Fruit fly (Drosophila melanogaster) whole organism, prepupa: Measurements from ENCODE around the gene CG15034.

Source experiments
- CG10631 ChIP-seq: fragments of 200-800 bp; sonication (Bioruptor generic); optimal IDR thresholded peaks from 2 replicates; lab custom pipeline; 2016; ENCODE audit warnings: missing biosample characterization, missing genetic modification characterization
- CG10669 ChIP-seq: fragments of 200-800 bp; sonication (Bioruptor generic); optimal IDR thresholded peaks from 3 replicates; lab custom pipeline; 2018; ENCODE audit warnings: missing biosample characterization, mild to moderate bottlenecking, missing genetic modification characterization, moderate library complexity
- CG11294 ChIP-seq: fragments of 200-800 bp; sonication (Bioruptor generic); IDR thresholded peaks from 2 replicates; pipeline ENCODE4 v1.3.6; 2022; ENCODE audit warnings: missing biosample characterization, missing genetic modification characterization
- CG11902 ChIP-seq: fragments of 200-800 bp; sonication (Bioruptor generic); optimal IDR thresholded peaks from 3 replicates; lab custom pipeline; 2016; ENCODE audit warnings: missing biosample characterization, missing genetic modification characterization
- CG15336 ChIP-seq: fragments of 200-800 bp; sonication (Bioruptor generic); IDR thresholded peaks from 2 replicates; pipeline ENCODE4 v1.3.6; 2022; ENCODE audit warnings: missing biosample characterization, missing genetic modification characterization
- CG16779 ChIP-seq: fragments of 200-800 bp; sonication (Bioruptor generic); optimal IDR thresholded peaks from 3 replicates; lab custom pipeline; 2017; ENCODE audit warnings: missing biosample characterization, mild to moderate bottlenecking, missing genetic modification characterization
- CG3032 ChIP-seq: fragments of 200-800 bp; optimal IDR thresholded peaks from 2 replicates; lab custom pipeline; 2019; ENCODE audit warnings: missing biosample characterization, mild to moderate bottlenecking, missing genetic modification characterization, moderate library complexity
- CG34406 ChIP-seq: fragments of 200-800 bp; sonication (Bioruptor generic); optimal IDR thresholded peaks from 3 replicates; lab custom pipeline; 2016; ENCODE audit warnings: missing biosample characterization, missing genetic modification characterization
- CG3919 ChIP-seq: fragments of 200-800 bp; sonication (Bioruptor generic); optimal IDR thresholded peaks from 3 replicates; lab custom pipeline; 2016; ENCODE audit warnings: missing biosample characterization, missing genetic modification characterization
- CG4318 ChIP-seq: fragments of 200-800 bp; sonication (Bioruptor generic); optimal IDR thresholded peaks from 3 replicates; lab custom pipeline; 2017; ENCODE audit warnings: missing biosample characterization, mild to moderate bottlenecking, missing genetic modification characterization
- CG6163 ChIP-seq: fragments of 200-800 bp; sonication (Bioruptor generic); IDR thresholded peaks from 3 replicates; pipeline ENCODE4 v1.3.6; 2022; ENCODE audit warnings: missing biosample characterization, missing genetic modification characterization
- CG6276 ChIP-seq: fragments of 200-800 bp; sonication (Bioruptor generic); optimal IDR thresholded peaks from 2 replicates; lab custom pipeline; 2017; ENCODE audit warnings: missing biosample characterization, mild to moderate bottlenecking, missing genetic modification characterization
- CG6808 ChIP-seq: fragments of 200-800 bp; sonication (Bioruptor generic); optimal IDR thresholded peaks from 3 replicates; lab custom pipeline; 2017; ENCODE audit warnings: missing biosample characterization, missing genetic modification characterization, mild to moderate bottlenecking, moderate library complexity, missing genetic modification reagents
- CG6854 ChIP-seq: fragments of 200-800 bp; sonication (Bioruptor generic); optimal IDR thresholded peaks from 2 replicates; lab custom pipeline; 2017; ENCODE audit warnings: missing biosample characterization, mild to moderate bottlenecking, missing genetic modification characterization
- CG8119 ChIP-seq: fragments of 200-800 bp; sonication (Bioruptor generic); IDR thresholded peaks from 3 replicates; pipeline ENCODE4 v1.3.6; 2022; ENCODE audit warnings: missing biosample characterization, missing genetic modification characterization
- CG8632 ChIP-seq: fragments of 200-800 bp; sonication (Bioruptor generic); optimal IDR thresholded peaks from 3 replicates; lab custom pipeline; 2016; ENCODE audit warnings: missing biosample characterization, missing genetic modification characterization
- CG9139 ChIP-seq: fragments of 200-800 bp; sonication (Bioruptor generic); optimal IDR thresholded peaks from 3 replicates; lab custom pipeline; 2017; ENCODE audit warnings: missing biosample characterization, mild to moderate bottlenecking, missing genetic modification characterization
- Eip75B ChIP-seq: fragments of 200-800 bp; sonication (Bioruptor generic); optimal IDR thresholded peaks from 3 replicates; lab custom pipeline; 2016; ENCODE audit warnings: missing biosample characterization, missing genetic modification characterization
- Eip78C ChIP-seq: fragments of 200-800 bp; sonication (Bioruptor generic); peaks from one replicate; lab custom pipeline; 2016; ENCODE audit warnings: missing biosample characterization, missing genetic modification characterization
- Eip93F ChIP-seq: fragments of 200-800 bp; sonication (Bioruptor generic); optimal IDR thresholded peaks from 2 replicates; lab custom pipeline; 2016; ENCODE audit warnings: missing biosample characterization, mild to moderate bottlenecking, missing genetic modification characterization
- Ets21C ChIP-seq: fragments of 200-800 bp; sonication (Bioruptor generic); optimal IDR thresholded peaks from 3 replicates; lab custom pipeline; 2016; ENCODE audit warnings: missing biosample characterization, missing genetic modification characterization
- Ets96B ChIP-seq: fragments of 200-800 bp; optimal IDR thresholded peaks from 2 replicates; lab custom pipeline; 2019; ENCODE audit warnings: missing biosample characterization, mild to moderate bottlenecking, missing genetic modification characterization, moderate library complexity
- Gug ChIP-seq: fragments of 200-800 bp; sonication (Bioruptor generic); IDR thresholded peaks from 2 replicates; pipeline ENCODE4 v1.3.6; 2022; ENCODE audit warnings: missing biosample characterization, missing genetic modification characterization
- Hr38 ChIP-seq: sonication (Bioruptor generic); optimal IDR thresholded peaks from 2 replicates; lab custom pipeline; 2016; ENCODE audit warnings: missing biosample characterization, missing genetic modification characterization
- Hr39 ChIP-seq: fragments of 200-800 bp; sonication (Bioruptor generic); optimal IDR thresholded peaks from 2 replicates; lab custom pipeline; 2016; ENCODE audit warnings: missing biosample characterization, missing genetic modification characterization
- Hr4 ChIP-seq: fragments of 200-800 bp; sonication (Bioruptor generic); optimal IDR thresholded peaks from 3 replicates; lab custom pipeline; 2016; ENCODE audit warnings: missing biosample characterization, missing genetic modification characterization
- Met ChIP-seq: fragments of 200-800 bp; sonication (Bioruptor generic); optimal IDR thresholded peaks from 3 replicates; lab custom pipeline; 2016; ENCODE audit warnings: missing biosample characterization, missing genetic modification characterization
- OdsH ChIP-seq: fragments of 200-800 bp; sonication (Bioruptor generic); optimal IDR thresholded peaks from 3 replicates; lab custom pipeline; 2016; ENCODE audit warnings: missing biosample characterization, missing genetic modification characterization
- Sox15 ChIP-seq: fragments of 200-800 bp; sonication (Bioruptor generic); optimal IDR thresholded peaks from 3 replicates; lab custom pipeline; 2016; ENCODE audit warnings: missing biosample characterization, missing genetic modification characterization
- achi ChIP-seq: fragments of 200-800 bp; sonication (Bioruptor generic); optimal IDR thresholded peaks from 3 replicates; lab custom pipeline; 2016; ENCODE audit warnings: missing biosample characterization, missing genetic modification characterization
- acj6 ChIP-seq: fragments of 200-800 bp; sonication (Bioruptor generic); optimal IDR thresholded peaks from 3 replicates; lab custom pipeline; 2016; ENCODE audit warnings: missing biosample characterization, missing genetic modification characterization
- cyc ChIP-seq: fragments of 200-800 bp; sonication (Bioruptor generic); optimal IDR thresholded peaks from 3 replicates; lab custom pipeline; 2016; ENCODE audit warnings: missing biosample characterization, missing genetic modification characterization
- dsx ChIP-seq: fragments of 200-800 bp; optimal IDR thresholded peaks from 3 replicates; lab custom pipeline; 2019; ENCODE audit warnings: missing biosample characterization, mild to moderate bottlenecking, missing genetic modification characterization, moderate library complexity; ENCODE audit not compliant: poor library complexity, severe bottlenecking
- eg ChIP-seq: fragments of 200-800 bp; sonication (Bioruptor generic); IDR thresholded peaks from 3 replicates; pipeline ENCODE4 v1.3.6; 2022; ENCODE audit warnings: missing biosample characterization, missing genetic modification characterization
- esn ChIP-seq: fragments of 200-800 bp; sonication (Bioruptor generic); optimal IDR thresholded peaks from 2 replicates; lab custom pipeline; 2016; ENCODE audit warnings: missing biosample characterization, mild to moderate bottlenecking, missing genetic modification characterization, moderate library complexity
- fkh ChIP-seq: fragments of 200-800 bp; sonication (Bioruptor generic); optimal IDR thresholded peaks from 3 replicates; lab custom pipeline; 2017; ENCODE audit warnings: missing biosample characterization, mild to moderate bottlenecking, missing genetic modification characterization, moderate library complexity
- lz ChIP-seq: fragments of 200-800 bp; sonication (Bioruptor generic); optimal IDR thresholded peaks from 3 replicates; lab custom pipeline; 2016; ENCODE audit warnings: missing biosample characterization, missing genetic modification characterization
- net ChIP-seq: fragments of 200-800 bp; sonication (Bioruptor generic); optimal IDR thresholded peaks from 3 replicates; lab custom pipeline; 2016; ENCODE audit warnings: missing biosample characterization, missing genetic modification characterization
- pdm3 ChIP-seq: fragments of 200-800 bp; sonication (Bioruptor generic); optimal IDR thresholded peaks from 3 replicates; lab custom pipeline; 2016; ENCODE audit warnings: missing biosample characterization, missing genetic modification characterization
- salr ChIP-seq, 2 experiments: fragments of 200-800 bp; sonication (Bioruptor generic); optimal IDR thresholded peaks; 3 replicates each; lab custom pipeline; 2016 to 2018; ENCODE audit warnings: missing biosample characterization in 2 of 2, missing genetic modification characterization in 2 of 2, mild to moderate bottlenecking in 1 of 2
- spab ChIP-seq: fragments of 200-800 bp; sonication (Bioruptor generic); optimal IDR thresholded peaks from 2 replicates; lab custom pipeline; 2017; ENCODE audit warnings: missing biosample characterization, mild to moderate bottlenecking, missing genetic modification characterization, missing genetic modification reagents
- ss ChIP-seq, 2 experiments: fragments of 200-800 bp; sonication (Bioruptor generic); optimal IDR thresholded peaks; 2 replicates in 1 of 2; 3 replicates in 1 of 2; lab custom pipeline; 2017 to 2018; ENCODE audit warnings: mild to moderate bottlenecking in 2 of 2, missing biosample characterization in 2 of 2, missing genetic modification characterization in 2 of 2, moderate library complexity in 1 of 2
- svp ChIP-seq: fragments of 200-800 bp; sonication (Bioruptor generic); peaks from one replicate; lab custom pipeline; 2016; ENCODE audit warnings: missing biosample characterization, missing genetic modification characterization
- vri ChIP-seq: fragments of 200-800 bp; sonication (Bioruptor generic); optimal IDR thresholded peaks from 3 replicates; lab custom pipeline; 2016; ENCODE audit warnings: missing biosample characterization, mild to moderate bottlenecking, missing genetic modification characterization

CG15034 gene

DNA sequence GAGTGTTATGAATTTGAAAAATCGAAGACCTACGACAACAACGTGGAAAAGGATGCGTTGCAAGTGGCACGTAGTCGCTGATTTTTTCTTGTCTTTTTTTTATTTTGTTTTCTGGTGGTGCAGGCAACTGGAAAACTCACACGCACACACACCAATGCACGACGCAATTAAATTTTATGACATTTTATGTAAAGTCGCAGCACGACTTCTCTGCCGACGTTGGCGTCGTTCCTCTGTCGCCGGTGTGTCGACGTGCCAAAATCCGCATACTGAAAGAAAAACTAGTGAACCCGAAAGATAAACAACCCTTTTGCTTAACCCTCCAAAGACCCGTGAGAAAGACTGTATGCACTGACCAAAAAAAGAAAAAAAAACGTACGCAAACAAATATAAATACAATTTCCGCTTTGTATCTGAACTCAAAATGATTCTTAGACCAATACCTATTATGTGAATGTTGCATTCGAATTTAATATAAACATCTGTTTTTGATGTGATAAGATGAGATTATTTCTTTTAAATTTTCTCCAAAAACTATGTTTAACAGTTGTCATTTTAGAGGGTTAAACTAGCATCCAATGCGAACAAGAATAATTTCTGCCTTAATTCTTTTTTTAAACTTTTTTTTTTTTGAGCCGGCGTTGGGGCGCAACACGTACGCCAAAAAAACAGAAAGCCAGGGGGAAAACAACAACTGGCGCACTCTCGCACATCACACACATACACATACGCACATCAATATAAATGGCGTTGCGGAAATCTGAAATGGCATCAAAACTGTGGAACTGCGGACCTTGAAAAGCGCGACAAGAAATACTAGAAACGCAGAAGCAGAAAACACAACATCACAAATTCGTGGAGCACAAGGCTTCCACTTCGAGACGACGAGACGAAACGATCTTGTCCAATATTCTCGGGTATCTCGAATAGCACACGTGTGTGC is 13.2 kb downstream of the CG15034 start (continued):
- TF ChIP-seq vri (GFP tag; lab: Kevin White, UChicago) (peak; percentile 6), CG9139 (peak; percentile 72), Eip75B (peak; percentile 84), CG6808 (GFP tag; lab: Kevin White, UChicago) (peak; percentile 84), achi (GFP tag; lab: Kevin White, UChicago) (peak; percentile 79), ss (GFP tag; optimal IDR thresholded peaks at IDR 0.05; lab: Kevin White, UChicago) (peak; percentile 60 to 86), cyc (GFP tag; lab: Kevin White, UChicago) (peak; percentile 67), CG15336 (GFP tag; lab: Robert Waterston, UW) (peak; percentile 53; the same call in 1 of the 2 replicates), CG8119 (peak; percentile 58), esn (GFP tag; lab: Kevin White, UChicago) (peak; percentile 77), spab (GFP tag; lab: Kevin White, UChicago) (peak; percentile 74), Ets96B (tag; lab: Kevin White, UChicago) (peak; percentile 68), eg (peak; percentile 48; the same call in 1 of the 3 replicates)

DNA sequence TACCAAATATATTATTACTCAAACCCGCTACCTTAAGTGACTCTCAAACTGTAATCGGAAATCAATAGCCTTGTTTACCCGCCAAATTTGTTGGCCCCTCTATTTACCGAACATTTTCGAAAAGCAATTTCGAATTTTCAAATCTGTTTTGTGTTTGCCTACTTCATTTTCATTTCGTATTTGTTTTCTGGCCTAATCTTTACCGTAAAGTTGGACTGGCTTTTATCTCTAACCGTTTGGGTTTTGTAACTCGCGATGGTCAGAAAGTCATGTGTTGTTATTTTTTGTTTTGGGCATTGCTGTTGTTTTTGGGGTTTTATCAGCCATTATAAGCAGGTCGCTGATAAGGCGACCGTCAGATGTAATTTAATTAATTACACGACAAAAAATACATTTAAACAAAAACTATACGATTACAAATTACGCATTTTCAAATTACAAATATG is 14.0 kb downstream of the CG15034 start:
- TF ChIP-seq svp (GFP tag; lab: Kevin White, UChicago), result peak; percentile 21
- TF ChIP-seq CG11902 (GFP tag; lab: Kevin White, UChicago), result no peak
- TF ChIP-seq fkh, result peak; percentile 90

DNA sequence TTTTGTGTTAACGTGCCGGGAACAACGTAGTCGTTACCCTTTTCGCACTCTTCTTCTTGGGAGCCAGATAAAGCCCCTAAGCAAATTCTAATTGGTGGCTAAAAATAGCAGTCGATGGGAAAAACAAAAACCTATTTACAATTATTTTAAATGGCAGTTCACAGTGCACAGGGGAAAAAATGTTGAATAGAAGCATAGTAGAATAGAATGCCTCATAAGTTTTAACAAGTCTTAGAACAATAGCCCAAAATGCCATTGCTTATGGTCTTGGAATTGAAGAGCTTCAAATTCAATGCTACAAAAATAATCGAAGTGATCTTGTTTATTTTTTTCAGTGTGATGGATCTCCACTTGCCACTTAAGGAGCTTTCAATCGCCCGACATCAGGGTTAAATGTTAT is 14.8 kb downstream of the CG15034 start:
- peak; percentile 28 for TF ChIP-seq Hr4 (GFP tag; lab: Kevin White, UChicago)
- TF ChIP-seq CG4318, result no peak
- TF ChIP-seq Ets21C (GFP tag; lab: Kevin White, UChicago), result no peak
- TF ChIP-seq lz (GFP tag; lab: Kevin White, UChicago), result no peak
- no peak for TF ChIP-seq Sox15 (GFP tag; lab: Kevin White, UChicago)
- TF ChIP-seq eg, result no peak
- no peak for TF ChIP-seq CG6276 (GFP tag; lab: Kevin White, UChicago)
- no peak for TF ChIP-seq CG3032 (tag; lab: Kevin White, UChicago)
- TF ChIP-seq CG8119, result no peak
- no peak for TF ChIP-seq Hr39 (GFP tag; lab: Kevin White, UChicago)
- TF ChIP-seq CG10669 (GFP tag; lab: Kevin White, UChicago), result no peak
- TF ChIP-seq achi (GFP tag; lab: Kevin White, UChicago), result peak; percentile 18
- TF ChIP-seq CG11902 (GFP tag; lab: Kevin White, UChicago), result no peak
- no peak for TF ChIP-seq Eip93F
- TF ChIP-seq Eip78C (GFP tag; lab: Kevin White, UChicago), result peak; percentile 23
- peak; percentile 49 for TF ChIP-seq fkh
- no peak for TF ChIP-seq CG34406
- no peak for TF ChIP-seq Eip75B
- no peak for TF ChIP-seq CG8632
- no peak for TF ChIP-seq CG10631
- no peak for TF ChIP-seq Ets96B (tag; lab: Kevin White, UChicago)
- no peak for TF ChIP-seq Hr38 (GFP tag; lab: Kevin White, UChicago)
- TF ChIP-seq CG6808 (GFP tag; lab: Kevin White, UChicago), result no peak
- TF ChIP-seq OdsH (GFP tag; lab: Kevin White, UChicago), result peak; percentile 6
- TF ChIP-seq CG16779 (tag; lab: Kevin White, UChicago), result no peak
- TF ChIP-seq salr (GFP tag; optimal IDR thresholded peaks at IDR 0.05; lab: Kevin White, UChicago), result no peak
- no peak for TF ChIP-seq dsx
- TF ChIP-seq pdm3 (GFP tag; lab: Kevin White, UChicago), result no peak
- TF ChIP-seq CG11294, result no peak
- no peak for TF ChIP-seq Gug (GFP tag; lab: Robert Waterston, UW)
- no peak for TF ChIP-seq net
- no peak for TF ChIP-seq cyc (GFP tag; lab: Kevin White, UChicago)
- no peak for TF ChIP-seq CG6163 (GFP tag; lab: Robert Waterston, UW)
- TF ChIP-seq acj6 (GFP tag; lab: Kevin White, UChicago), result no peak
- TF ChIP-seq CG9139, result no peak
- TF ChIP-seq CG3919 (GFP tag; lab: Kevin White, UChicago), result no peak
- TF ChIP-seq svp (GFP tag; lab: Kevin White, UChicago), result peak; percentile 21
- no peak for TF ChIP-seq CG6854
- no peak for TF ChIP-seq spab (GFP tag; lab: Kevin White, UChicago)
- TF ChIP-seq Met (GFP tag; lab: Kevin White, UChicago), result no peak
